Worm (Caenorhabditis elegans) whole organism, L1 larva: Measurements from ENCODE around the gene Y37H2A.1.
A peak's percentile ranks its signal among the peaks of the same experiment; 100 is the strongest.

Experiments used
- C04F5.9 ChIP-seq: sonication (generic microtip); optimal IDR thresholded peaks from 2 replicates; lab custom pipeline; 2016; ENCODE audit warnings: missing genetic modification characterization, missing compliant biosample characterization
- C16A3.4 ChIP-seq: fragments of 150-350 bp; optimal IDR thresholded peaks from 2 replicates; lab custom pipeline; 2014; ENCODE audit warnings: missing biosample characterization, missing genetic modification characterization
- alr-1 ChIP-seq: fragments of 200-800 bp; sonication (Bioruptor generic); optimal IDR thresholded peaks from 2 replicates; lab custom pipeline; 2018; ENCODE audit warnings: borderline replicate concordance, mild to moderate bottlenecking, missing genetic modification characterization, missing compliant biosample characterization
- aly-2 ChIP-seq: fragments of 150-350 bp; optimal IDR thresholded peaks from 2 replicates; lab custom pipeline; 2014; ENCODE audit warnings: missing biosample characterization, missing genetic modification characterization
- blmp-1 ChIP-seq: fragments of 150-350 bp; optimal IDR thresholded peaks from 2 replicates; lab custom pipeline; 2014; ENCODE audit warnings: missing biosample characterization, missing genetic modification characterization
- ceh-8 ChIP-seq: fragments of 200-800 bp; sonication (Bioruptor generic); optimal IDR thresholded peaks from 2 replicates; lab custom pipeline; 2018; ENCODE audit warnings: mild to moderate bottlenecking, missing genetic modification characterization, moderate library complexity, missing compliant biosample characterization
- ceh-82 ChIP-seq, 3 experiments: fragments of 150-350 bp in 1 of 3; sonication (generic microtip) in 2 of 3; optimal IDR thresholded peaks; 2 replicates each; lab custom pipeline; 2014 to 2017; ENCODE audit warnings: missing biosample characterization in 3 of 3, missing genetic modification characterization in 3 of 3
- dpl-1 ChIP-seq, 3 experiments: fragments of 150-350 bp in 2 of 3; sonication (generic microtip) in 1 of 3; optimal IDR thresholded peaks; 2 replicates each; lab custom pipeline; 2014 to 2017; ENCODE audit warnings: missing biosample characterization in 3 of 3, missing genetic modification characterization in 3 of 3, missing genetic modification reagents in 3 of 3
- dsc-1 ChIP-seq: sonication (generic microtip); optimal IDR thresholded peaks from 2 replicates; lab custom pipeline; 2016; ENCODE audit warnings: mild to moderate bottlenecking, missing genetic modification characterization, missing compliant biosample characterization
- efl-1 ChIP-seq, 4 experiments: fragments of 150-350 bp; optimal IDR thresholded peaks in 3 of 4; peaks in 1 of 4; 1 replicate in 1 of 4; 2 replicates in 3 of 4; lab custom pipeline; 2014; ENCODE audit warnings: missing biosample characterization in 2 of 4, missing genetic modification characterization in 2 of 4, missing genetic modification reagents in 2 of 4
- egl-13 ChIP-seq: sonication (generic microtip); optimal IDR thresholded peaks from 2 replicates; lab custom pipeline; 2016; ENCODE audit warnings: missing genotype, missing genetic modification reagents, missing genetic modification characterization, missing compliant biosample characterization
- elt-3 ChIP-seq, 6 experiments: fragments of 150-350 bp in 1 of 6; sonication (generic microtip); optimal IDR thresholded peaks; 2 replicates each; lab custom pipeline; 2017 to 2018; ENCODE audit warnings: missing biosample characterization in 6 of 6, missing genetic modification characterization in 6 of 6, inconsistent platforms in 1 of 6
- fkh-8 ChIP-seq: sonication (generic microtip); optimal IDR thresholded peaks from 2 replicates; lab custom pipeline; 2016; ENCODE audit warnings: mild to moderate bottlenecking, missing genetic modification characterization, missing compliant biosample characterization
- fos-1 ChIP-seq: fragments of 150-350 bp; optimal IDR thresholded peaks from 2 replicates; lab custom pipeline; 2014; ENCODE audit warnings: missing biosample characterization, missing genetic modification characterization
- grh-1 ChIP-seq: fragments of 200-800 bp; sonication (Bioruptor generic); IDR thresholded peaks from 2 replicates; pipeline ENCODE4 v1.3.6; 2022; ENCODE audit warnings: missing genetic modification reagents, missing genetic modification characterization, missing compliant biosample characterization
- hlh-17 ChIP-seq: fragments of 200-800 bp; sonication (Bioruptor generic); optimal IDR thresholded peaks from 2 replicates; lab custom pipeline; 2018; ENCODE audit warnings: missing genetic modification characterization, mild to moderate bottlenecking, missing compliant biosample characterization, moderate library complexity, borderline replicate concordance
- hpl-2 ChIP-seq: fragments of 150-350 bp; optimal IDR thresholded peaks from 2 replicates; lab custom pipeline; 2014; ENCODE audit warnings: missing biosample characterization, missing genetic modification reagents, missing genetic modification characterization
- isw-1 ChIP-seq: fragments of 200-800 bp; sonication (Bioruptor generic); IDR thresholded peaks from 2 replicates; pipeline ENCODE4 v1.3.6; 2022; ENCODE audit warnings: missing genetic modification characterization, missing compliant biosample characterization
- lin-14 ChIP-seq: fragments of 200-800 bp; sonication (Bioruptor generic); optimal IDR thresholded peaks from 2 replicates; lab custom pipeline; 2018; ENCODE audit warnings: mild to moderate bottlenecking, missing genetic modification characterization, moderate library complexity, missing compliant biosample characterization
- lin-15B ChIP-seq: fragments of 150-350 bp; sonication (generic microtip); optimal IDR thresholded peaks from 3 replicates; lab custom pipeline; 2014; ENCODE audit warnings: missing biosample characterization, missing genetic modification characterization
- lir-3 ChIP-seq: sonication (generic microtip); optimal IDR thresholded peaks from 2 replicates; lab custom pipeline; 2016; ENCODE audit warnings: mild to moderate bottlenecking, missing genetic modification characterization, moderate library complexity, missing compliant biosample characterization; ENCODE audit not compliant: poor library complexity
- mab-9 ChIP-seq: fragments of 200-800 bp; sonication (Bioruptor generic); IDR thresholded peaks from 2 replicates; pipeline ENCODE4 v1.3.6; 2022; ENCODE audit warnings: missing genetic modification reagents, missing genetic modification characterization, missing compliant biosample characterization
- mef-2 ChIP-seq: fragments of 150-350 bp; optimal IDR thresholded peaks from 2 replicates; lab custom pipeline; 2014; ENCODE audit warnings: missing biosample characterization, missing genetic modification characterization
- nhr-11 ChIP-seq: fragments of 150-350 bp; optimal IDR thresholded peaks from 2 replicates; lab custom pipeline; 2014; ENCODE audit warnings: missing biosample characterization, missing genetic modification characterization
- nhr-237 ChIP-seq: fragments of 150-350 bp; optimal IDR thresholded peaks from 2 replicates; lab custom pipeline; 2014; ENCODE audit warnings: missing biosample characterization, missing genetic modification characterization
- nhr-47 ChIP-seq: sonication (generic microtip); optimal IDR thresholded peaks from 2 replicates; lab custom pipeline; 2016; ENCODE audit warnings: mild to moderate bottlenecking, missing genetic modification characterization, moderate library complexity, missing compliant biosample characterization
- nhr-71 ChIP-seq: sonication (generic microtip); optimal IDR thresholded peaks from 2 replicates; lab custom pipeline; 2016; ENCODE audit warnings: mild to moderate bottlenecking, missing genetic modification characterization, moderate library complexity, missing compliant biosample characterization
- nhr-77 ChIP-seq: fragments of 150-350 bp; optimal IDR thresholded peaks from 2 replicates; lab custom pipeline; 2014; ENCODE audit warnings: missing biosample characterization, missing genetic modification characterization
- nhr-84 ChIP-seq: sonication (generic microtip); optimal IDR thresholded peaks from 2 replicates; lab custom pipeline; 2017; ENCODE audit warnings: missing biosample characterization, missing genetic modification characterization
- nhr-85 ChIP-seq: sonication (generic microtip); peaks from one replicate; lab custom pipeline; 2016; ENCODE audit warnings: missing genetic modification characterization, inconsistent platforms, missing compliant biosample characterization
- nhr-90 ChIP-seq: sonication (generic microtip); optimal IDR thresholded peaks from 2 replicates; lab custom pipeline; 2016; ENCODE audit warnings: mild to moderate bottlenecking, missing genetic modification characterization, missing compliant biosample characterization; ENCODE audit not compliant: poor library complexity
- pag-3 ChIP-seq: sonication (generic microtip); optimal IDR thresholded peaks from 2 replicates; lab custom pipeline; 2017; ENCODE audit warnings: missing genetic modification characterization, mild to moderate bottlenecking, missing compliant biosample characterization, antibody characterized with exemption, borderline replicate concordance; ENCODE audit not compliant: insufficient read depth
- skn-1 ChIP-seq: fragments of 150-350 bp; optimal IDR thresholded peaks from 2 replicates; lab custom pipeline; 2014; ENCODE audit warnings: missing biosample characterization, missing genetic modification characterization
- sup-37 ChIP-seq: fragments of 200-800 bp; sonication (Bioruptor generic); optimal IDR thresholded peaks from 2 replicates; lab custom pipeline; 2018; ENCODE audit warnings: mild to moderate bottlenecking, missing genetic modification characterization, missing compliant biosample characterization
- swsn-7 ChIP-seq: sonication (generic microtip); optimal IDR thresholded peaks from 2 replicates; lab custom pipeline; 2016; ENCODE audit warnings: missing genetic modification characterization, missing compliant biosample characterization
- tlp-1 ChIP-seq: fragments of 150-350 bp; optimal IDR thresholded peaks from 2 replicates; lab custom pipeline; 2014; ENCODE audit warnings: missing biosample characterization, missing genetic modification characterization
- unc-30 ChIP-seq: sonication (generic microtip); optimal IDR thresholded peaks from 2 replicates; lab custom pipeline; 2017; ENCODE audit warnings: missing biosample characterization, missing genetic modification characterization
- unc-86 ChIP-seq: sonication (generic microtip); optimal IDR thresholded peaks from 2 replicates; lab custom pipeline; 2016; ENCODE audit warnings: missing genetic modification characterization, missing compliant biosample characterization
- xbp-1 ChIP-seq: sonication (generic microtip); optimal IDR thresholded peaks from 2 replicates; lab custom pipeline; 2016; ENCODE audit warnings: missing genetic modification characterization, missing compliant biosample characterization
- zip-4 ChIP-seq: fragments of 200-800 bp; sonication (Bioruptor generic); optimal IDR thresholded peaks from 2 replicates; lab custom pipeline; 2018; ENCODE audit warnings: mild to moderate bottlenecking, missing genetic modification characterization, moderate library complexity, missing compliant biosample characterization
- ztf-11 ChIP-seq, 2 experiments: sonication (generic microtip); optimal IDR thresholded peaks; 2 replicates each; lab custom pipeline; 2016 to 2017; ENCODE audit warnings: missing genetic modification characterization in 2 of 2, missing biosample characterization in 1 of 2, missing compliant biosample characterization in 1 of 2

The Y37H2A.1 gene

ce11 chrV:18107969-18108368 lies at the start of gene Y37H2A.1:
Gene Y37H2A.1, plus strand, starts transcription at chrV:18108269.
- TF ChIP-seq sup-37 (GFP tag; lab: Kevin White, UChicago): no peak
- TF ChIP-seq fos-1 (tag; lab: Kevin White, UChicago): no peak
- no peak for TF ChIP-seq efl-1 (optimal IDR thresholded peaks at IDR 0.05; lab: Kevin White, UChicago)
- TF ChIP-seq efl-1 (GFP tag; optimal IDR thresholded peaks at IDR 0.05 in 1 of 2; lab: Kevin White, UChicago): peak in 1 of 2 experiments; percentile 65

ce11 chrV:18066257-18066783 lies 41.7 kb upstream of the Y37H2A.1 start, which contains the start of gene Y59A8B.8:
Gene Y59A8B.8, minus strand, starts transcription at chrV:18066307.
- peak; percentile 57 for TF ChIP-seq fkh-8 (tag; lab: Kevin White, UChicago)
- TF ChIP-seq efl-1 (optimal IDR thresholded peaks at IDR 0.05; lab: Kevin White, UChicago): no peak
- peak in 1 of 2 experiments; percentile 60 for TF ChIP-seq efl-1 (GFP tag; optimal IDR thresholded peaks at IDR 0.05 in 1 of 2; lab: Kevin White, UChicago)
- TF ChIP-seq lin-14 (GFP tag; lab: Kevin White, UChicago): no peak
- TF ChIP-seq nhr-47 (tag; lab: Kevin White, UChicago): peak; percentile 36

- TF ChIP-seq nhr-85 (tag; lab: Kevin White, UChicago) (peak; percentile 42), unc-86 (tag; lab: Kevin White, UChicago) (peak; percentile 42), efl-1 (optimal IDR thresholded peaks at IDR 0.05; lab: Kevin White, UChicago) (peak in 1 of 2 experiments; percentile 55), efl-1 (GFP tag; optimal IDR thresholded peaks at IDR 0.05 in 1 of 2; lab: Kevin White, UChicago) (peak in 1 of 2 experiments; percentile 78), dpl-1 (GFP tag; optimal IDR thresholded peaks at IDR 0.05; lab: Kevin White, UChicago) (peak in 1 of 3 experiments; percentile 21), fkh-8 (tag; lab: Kevin White, UChicago) (peak; percentile 2), nhr-47 (tag; lab: Kevin White, UChicago) (peak; percentile 6), isw-1 (GFP tag; lab: Robert Waterston, UW) (peak; percentile 19; the same call in 1 of the 2 replicates)
Measured at ce11 chrV:18069195-18069594, 38.9 kb upstream of the Y37H2A.1 start.

- TF ChIP-seq ztf-11 (tag; optimal IDR thresholded peaks at IDR 0.05; lab: Kevin White, UChicago): peak in 1 of 2 experiments; percentile 60
- TF ChIP-seq fkh-8 (tag; lab: Kevin White, UChicago): peak; percentile 81
- TF ChIP-seq nhr-237: no peak
- TF ChIP-seq swsn-7: peak; percentile 87
- TF ChIP-seq hlh-17 (GFP tag; lab: Kevin White, UChicago): no peak
- TF ChIP-seq elt-3 (tag; optimal IDR thresholded peaks at IDR 0.05; lab: Kevin White, UChicago): no peak
- TF ChIP-seq nhr-85 (tag; lab: Kevin White, UChicago): peak; percentile 83
- TF ChIP-seq nhr-90 (tag; lab: Kevin White, UChicago): no peak
- TF ChIP-seq lin-15B (tag; lab: Kevin White, UChicago): peak; percentile 17
- no peak for TF ChIP-seq mab-9 (GFP tag; lab: Robert Waterston, UW)
- no peak for TF ChIP-seq nhr-84 (tag; lab: Kevin White, UChicago)
- TF ChIP-seq isw-1 (GFP tag; lab: Robert Waterston, UW): peak; percentile 67
- TF ChIP-seq C04F5.9: no peak
- peak; percentile 50 for TF ChIP-seq nhr-77 (tag; lab: Kevin White, UChicago)
- TF ChIP-seq hpl-2 (GFP tag; lab: Kevin White, UChicago): no peak
- peak; percentile 79 for TF ChIP-seq nhr-11 (tag; lab: Kevin White, UChicago)
- peak; percentile 66 for TF ChIP-seq skn-1 (tag; lab: Kevin White, UChicago)
- TF ChIP-seq dsc-1 (tag; lab: Kevin White, UChicago): peak; percentile 78
- no peak for TF ChIP-seq mef-2 (tag; lab: Kevin White, UChicago)
- TF ChIP-seq C16A3.4 (tag; lab: Kevin White, UChicago): no peak
- peak; percentile 10; the same call in 1 of the 2 replicates for TF ChIP-seq grh-1 (GFP tag; lab: Robert Waterston, UW)
- TF ChIP-seq unc-30: peak; percentile 29
- no peak for TF ChIP-seq blmp-1 (tag; lab: Kevin White, UChicago)
- TF ChIP-seq tlp-1 (tag; lab: Kevin White, UChicago): no peak
- no peak for TF ChIP-seq ceh-8 (GFP tag; lab: Kevin White, UChicago)
- peak; percentile 17 to 89 (median 79) for TF ChIP-seq ceh-82 (tag; optimal IDR thresholded peaks at IDR 0.05; lab: Kevin White, UChicago)
- TF ChIP-seq fos-1 (tag; lab: Kevin White, UChicago): peak; percentile 81
- TF ChIP-seq dpl-1 (GFP tag; optimal IDR thresholded peaks at IDR 0.05; lab: Kevin White, UChicago): peak; percentile 66 to 74 (median 73)
- TF ChIP-seq egl-13: peak; percentile 54
- no peak for TF ChIP-seq zip-4 (GFP tag; lab: Kevin White, UChicago)
- peak; percentile 36 for TF ChIP-seq pag-3 (tag; lab: Kevin White, UChicago)
- peak; percentile 82 for TF ChIP-seq aly-2
- peak; percentile 99 for TF ChIP-seq lin-14 (GFP tag; lab: Kevin White, UChicago)
- no peak for TF ChIP-seq alr-1
- TF ChIP-seq nhr-71 (tag; lab: Kevin White, UChicago): peak; percentile 91
- TF ChIP-seq lir-3: no peak
- peak; percentile 73 for TF ChIP-seq xbp-1 (tag; lab: Kevin White, UChicago)
Measured at ce11 chrV:18079163-18079562, 28.9 kb upstream of the Y37H2A.1 start.
